Worm (Caenorhabditis elegans) whole organism, late embryonic: ENCODE data around the gene nlp-41.
"Not testable (repeated sequence)": the region's sequence is repeated elsewhere in the genome, so short reads cannot be mapped to it uniquely, and the experiment has no call there.

ENCODE experiments used
- C08G9.2 ChIP-seq: sonication (generic microtip); optimal IDR thresholded peaks from 2 replicates; lab custom pipeline; 2016; ENCODE audit warnings: mild to moderate bottlenecking, missing genetic modification characterization, moderate library complexity, missing compliant biosample characterization
- F13H6.1 ChIP-seq: sonication (generic microtip); optimal IDR thresholded peaks from 2 replicates; lab custom pipeline; 2016; ENCODE audit warnings: missing genetic modification characterization, missing compliant biosample characterization
- K09A11.1 ChIP-seq: sonication (generic microtip); optimal IDR thresholded peaks from 2 replicates; lab custom pipeline; 2017; ENCODE audit warnings: antibody characterized with exemption, mild to moderate bottlenecking, missing genetic modification characterization, missing compliant biosample characterization; ENCODE audit not compliant: insufficient read depth
- Y22D7AL.16 ChIP-seq: sonication (generic microtip); optimal IDR thresholded peaks from 2 replicates; lab custom pipeline; 2016; ENCODE audit warnings: missing genetic modification characterization, missing compliant biosample characterization
- ceh-14 ChIP-seq: sonication (generic microtip); optimal IDR thresholded peaks from 2 replicates; lab custom pipeline; 2016; ENCODE audit warnings: missing genotype, missing genetic modification characterization, missing compliant biosample characterization
- ceh-18 ChIP-seq: sonication (generic microtip); optimal IDR thresholded peaks from 2 replicates; lab custom pipeline; 2016; ENCODE audit warnings: missing genetic modification characterization, missing compliant biosample characterization
- ceh-2 ChIP-seq: sonication (generic microtip); optimal IDR thresholded peaks from 2 replicates; lab custom pipeline; 2016; ENCODE audit warnings: missing genotype, missing genetic modification characterization, missing compliant biosample characterization
- ceh-31 ChIP-seq: sonication (generic microtip); optimal IDR thresholded peaks from 2 replicates; lab custom pipeline; 2016; ENCODE audit warnings: missing genetic modification characterization, missing compliant biosample characterization
- ceh-34 ChIP-seq: sonication (generic microtip); optimal IDR thresholded peaks from 2 replicates; lab custom pipeline; 2016; ENCODE audit warnings: mild to moderate bottlenecking, missing genetic modification characterization, missing compliant biosample characterization
- ceh-45 ChIP-seq: fragments of 200-800 bp; sonication (Bioruptor generic); IDR thresholded peaks from 2 replicates; pipeline ENCODE4 v1.3.6; 2022; ENCODE audit warnings: missing genetic modification reagents, missing genetic modification characterization, missing compliant biosample characterization
- dve-1 ChIP-seq: sonication (generic microtip); optimal IDR thresholded peaks from 2 replicates; lab custom pipeline; 2017; ENCODE audit warnings: antibody characterized with exemption, mild to moderate bottlenecking, missing genetic modification characterization, missing compliant biosample characterization
- elt-2 ChIP-seq: sonication (generic microtip); optimal IDR thresholded peaks from 2 replicates; lab custom pipeline; 2016; ENCODE audit warnings: missing genetic modification reagents, missing genetic modification characterization, missing compliant biosample characterization
- ets-4 ChIP-seq: sonication (generic microtip); optimal IDR thresholded peaks from 2 replicates; lab custom pipeline; 2016; ENCODE audit warnings: missing genetic modification characterization, missing compliant biosample characterization
- fax-1 ChIP-seq: sonication (generic microtip); optimal IDR thresholded peaks from 2 replicates; lab custom pipeline; 2016; ENCODE audit warnings: missing genotype, missing genetic modification characterization, missing compliant biosample characterization
- hlh-6 ChIP-seq: sonication (generic microtip); optimal IDR thresholded peaks from 2 replicates; lab custom pipeline; 2016; ENCODE audit warnings: missing genotype, missing genetic modification characterization, missing compliant biosample characterization
- hlh-8 ChIP-seq: sonication (generic microtip); optimal IDR thresholded peaks from 2 replicates; lab custom pipeline; 2016; ENCODE audit warnings: missing genotype, missing genetic modification characterization, missing compliant biosample characterization
- lim-6 ChIP-seq: sonication (generic microtip); optimal IDR thresholded peaks from 2 replicates; lab custom pipeline; 2016; ENCODE audit warnings: missing genetic modification characterization, missing compliant biosample characterization
- madf-2 ChIP-seq: sonication (generic microtip); optimal IDR thresholded peaks from 2 replicates; lab custom pipeline; 2017; ENCODE audit warnings: missing genetic modification characterization, missing compliant biosample characterization
- nfya-1 ChIP-seq: sonication (generic microtip); optimal IDR thresholded peaks from 2 replicates; lab custom pipeline; 2017; ENCODE audit warnings: missing genetic modification characterization, mild to moderate bottlenecking, missing compliant biosample characterization, antibody characterized with exemption, moderate library complexity
- npax-4 ChIP-seq: sonication (generic microtip); optimal IDR thresholded peaks from 2 replicates; lab custom pipeline; 2016; ENCODE audit warnings: missing genetic modification characterization, missing compliant biosample characterization
- pat-9 ChIP-seq: fragments of 200-800 bp; sonication (Bioruptor generic); optimal IDR thresholded peaks from 2 replicates; lab custom pipeline; 2018; ENCODE audit warnings: mild to moderate bottlenecking, missing genetic modification characterization, moderate library complexity, missing compliant biosample characterization
- pha-2 ChIP-seq: sonication (generic microtip); optimal IDR thresholded peaks from 2 replicates; lab custom pipeline; 2017; ENCODE audit warnings: mild to moderate bottlenecking, missing genetic modification characterization, missing compliant biosample characterization
- pqm-1 ChIP-seq: sonication (generic microtip); optimal IDR thresholded peaks from 2 replicates; lab custom pipeline; 2016; ENCODE audit warnings: missing genetic modification characterization, missing compliant biosample characterization
- ref-2 ChIP-seq: sonication (generic microtip); optimal IDR thresholded peaks from 2 replicates; lab custom pipeline; 2016; ENCODE audit warnings: missing genetic modification characterization, missing compliant biosample characterization
- rnt-1 ChIP-seq: sonication (generic microtip); optimal IDR thresholded peaks from 2 replicates; lab custom pipeline; 2016; ENCODE audit warnings: missing genetic modification characterization, missing compliant biosample characterization
- sdc-2 ChIP-seq: sonication (generic microtip); optimal IDR thresholded peaks from 2 replicates; lab custom pipeline; 2016; ENCODE audit warnings: missing genotype, missing genetic modification characterization, missing compliant biosample characterization
- sox-2 ChIP-seq: fragments of 200-800 bp; sonication (Bioruptor generic); IDR thresholded peaks from 2 replicates; pipeline ENCODE4 v1.3.6; 2022; ENCODE audit warnings: missing genetic modification reagents, missing genetic modification characterization, missing compliant biosample characterization
- tbx-2 ChIP-seq: sonication (generic microtip); optimal IDR thresholded peaks from 2 replicates; lab custom pipeline; 2016; ENCODE audit warnings: missing genetic modification characterization, missing compliant biosample characterization
- tbx-7 ChIP-seq: sonication (generic microtip); optimal IDR thresholded peaks from 2 replicates; lab custom pipeline; 2016; ENCODE audit warnings: missing genotype, missing genetic modification characterization, missing compliant biosample characterization
- ttx-3 ChIP-seq: sonication (generic microtip); optimal IDR thresholded peaks from 2 replicates; lab custom pipeline; 2016; ENCODE audit warnings: missing genetic modification reagents, missing genetic modification characterization, missing compliant biosample characterization
- unc-3 ChIP-seq, 2 experiments: fragments of 200-800 bp in 1 of 2; sonication (Bioruptor generic) in 1 of 2; sonication (generic microtip) in 1 of 2; conservative IDR thresholded peaks in 1 of 2; optimal IDR thresholded peaks in 1 of 2; 2 replicates each; pipeline versions ENCODE4 v1.3.6 to Lab custom; 2016 to 2022; ENCODE audit warnings: missing compliant biosample characterization in 2 of 2, missing genetic modification characterization in 2 of 2, missing genetic modification reagents in 1 of 2
- unc-42 ChIP-seq: sonication (generic microtip); optimal IDR thresholded peaks from 2 replicates; lab custom pipeline; 2016; ENCODE audit warnings: missing genotype, missing genetic modification characterization, missing compliant biosample characterization
- unc-86 ChIP-seq: sonication (generic microtip); optimal IDR thresholded peaks from 2 replicates; lab custom pipeline; 2016; ENCODE audit warnings: missing genetic modification characterization, missing compliant biosample characterization
- zip-5 ChIP-seq: sonication (generic microtip); optimal IDR thresholded peaks from 2 replicates; lab custom pipeline; 2016; ENCODE audit warnings: missing genetic modification characterization, missing compliant biosample characterization
- ztf-16 ChIP-seq: sonication (generic microtip); optimal IDR thresholded peaks from 2 replicates; lab custom pipeline; 2017; ENCODE audit warnings: missing genetic modification characterization, missing compliant biosample characterization

Gene nlp-41

ce11 chrII:14555019-14555418 lies 4.3 kb downstream of the nlp-41 start:
- no peak for TF ChIP-seq ref-2
- no peak for TF ChIP-seq F13H6.1 (tag; lab: Kevin White, UChicago)
- TF ChIP-seq K09A11.1 (tag; lab: Kevin White, UChicago) = no peak
- TF ChIP-seq sdc-2 = no peak
- no peak for TF ChIP-seq tbx-2 (tag; lab: Kevin White, UChicago)
- TF ChIP-seq unc-42 (tag; lab: Kevin White, UChicago) = no peak
- no peak for TF ChIP-seq elt-2 (tag; lab: Kevin White, UChicago)
- no peak for TF ChIP-seq pat-9 (tag; lab: Kevin White, UChicago)
- TF ChIP-seq dve-1 (tag; lab: Kevin White, UChicago) = no peak
- no peak for TF ChIP-seq ttx-3 (tag; lab: Kevin White, UChicago)
- TF ChIP-seq ztf-16 (tag; lab: Kevin White, UChicago) = no peak

ce11 chrII:14561549-14562115 lies 10.9 kb downstream of the nlp-41 start, which contains the start of gene mog-4:
TSS of gene mog-4 (minus strand) at chrII:14561599.
- TF ChIP-seq rnt-1 (tag; lab: Kevin White, UChicago) (peak; percentile 57), unc-86 (peak; percentile 54), nfya-1 (tag; lab: Kevin White, UChicago) (peak; percentile 72), pqm-1 (tag; lab: Kevin White, UChicago) (peak; percentile 86), tbx-2 (tag; lab: Kevin White, UChicago) (peak; percentile 74), fax-1 (peak; percentile 47), dve-1 (tag; lab: Kevin White, UChicago) (peak; percentile 5), pha-2 (tag; lab: Kevin White, UChicago) (peak; percentile 15), ceh-45 (GFP tag; lab: Robert Waterston, UW) (peak; percentile 69; the same call in 1 of the 2 replicates), zip-5 (tag; lab: Kevin White, UChicago) (peak; percentile 41), Y22D7AL.16 (tag; lab: Kevin White, UChicago) (peak; percentile 9), unc-42 (tag; lab: Kevin White, UChicago) (peak; percentile 89), ztf-16 (tag; lab: Kevin White, UChicago) (peak; percentile 60), unc-3 (GFP tag; conservative IDR thresholded peaks at IDR 0.05; lab: Robert Waterston, UW) (peak; percentile 62; the same call in 1 of the 2 replicates), ceh-14 (tag; lab: Kevin White, UChicago) (peak; percentile 82), elt-2 (tag; lab: Kevin White, UChicago) (peak; percentile 60), ref-2 (peak; percentile 60), ceh-34 (tag; lab: Kevin White, UChicago) (peak; percentile 76), ceh-18 (tag; lab: Kevin White, UChicago) (peak; percentile 85), madf-2 (tag; lab: Kevin White, UChicago) (peak; percentile 50), ceh-2 (tag; lab: Kevin White, UChicago) (peak; percentile 65), ets-4 (tag; lab: Kevin White, UChicago) (peak; percentile 80), ceh-31 (peak; percentile 91), tbx-7 (tag; lab: Kevin White, UChicago) (peak; percentile 67), hlh-8 (peak; percentile 78), C08G9.2 (tag; lab: Kevin White, UChicago) (peak; percentile 89), sox-2 (peak; percentile 13)
- TF ChIP-seq unc-3 (tag; optimal IDR thresholded peaks at IDR 0.05; lab: Kevin White, UChicago) = not testable (repeated sequence)
- TF ChIP-seq, all 69 proteins: peak for 27; not testable (repeated sequence) for 42

- peak; percentile 7 for TF ChIP-seq unc-42 (tag; lab: Kevin White, UChicago)
- TF ChIP-seq, all 69 proteins: peak for 1; not testable (repeated sequence) for 68
Measured at ce11 chrII:14563766-14564370, 13.2 kb downstream of the nlp-41 start.

ce11 chrII:14567811-14568210 lies 17.1 kb downstream of the nlp-41 start:
- no peak for TF ChIP-seq npax-4 (tag; lab: Kevin White, UChicago)
- TF ChIP-seq lim-6 (tag; lab: Kevin White, UChicago) = no peak
- no peak for TF ChIP-seq pat-9 (tag; lab: Kevin White, UChicago)
- TF ChIP-seq hlh-6 (tag; lab: Kevin White, UChicago) = no peak
- TF ChIP-seq ref-2 = peak; percentile 10
- TF ChIP-seq sdc-2 = no peak
